Worm (Caenorhabditis elegans): ENCODE results near the gene zyx-1.
"Not testable (repeated sequence)": the region's sequence is repeated elsewhere in the genome, so short reads cannot be mapped to it uniquely, and the experiment has no call there.

zyx-1 gene

ce11 chrII:13056580-13056979, at the start of gene zyx-1:
Gene zyx-1, plus strand, starts transcription at chrII:13056910.
- no peak for TF ChIP-seq sem-4 (tag; optimal IDR thresholded peaks at IDR 0.05)
- no peak for TF ChIP-seq nhr-23 (tag; optimal IDR thresholded peaks at IDR 0.05)
- TF ChIP-seq mbf-1 (tag; optimal IDR thresholded peaks at IDR 0.05) = no peak
- TF ChIP-seq F13H6.1 (tag; optimal IDR thresholded peaks at IDR 0.05) = no peak
- no peak for TF ChIP-seq Y55F3AM.14 (GFP tag; optimal IDR thresholded peaks at IDR 0.05)
- no peak for TF ChIP-seq peb-1 (tag; optimal IDR thresholded peaks at IDR 0.05)
- TF ChIP-seq nhr-11 (tag; optimal IDR thresholded peaks at IDR 0.05) = no peak
- TF ChIP-seq elt-1 (tag; optimal IDR thresholded peaks at IDR 0.05) = no peak
- TF ChIP-seq lsy-2 (tag; optimal IDR thresholded peaks at IDR 0.05) = no peak
- no peak for TF ChIP-seq zag-1 (tag; optimal IDR thresholded peaks at IDR 0.05)
- no peak for TF ChIP-seq lin-13 (GFP tag; optimal IDR thresholded peaks at IDR 0.05)
- TF ChIP-seq gmeb-1 (tag; optimal IDR thresholded peaks at IDR 0.05) = no peak
- no peak for TF ChIP-seq ceh-82 (tag; optimal IDR thresholded peaks at IDR 0.05)
- no peak for TF ChIP-seq snpc-4 (tag; optimal IDR thresholded peaks at IDR 0.05)
- no peak for TF ChIP-seq lin-11 (tag; optimal IDR thresholded peaks at IDR 0.05)
- TF ChIP-seq ama-1 (optimal IDR thresholded peaks at IDR 0.05) = no peak
- no peak for TF ChIP-seq nhr-21 (tag; optimal IDR thresholded peaks at IDR 0.05)
- no peak for TF ChIP-seq ceh-16 (tag; optimal IDR thresholded peaks at IDR 0.05)
- TF ChIP-seq mab-5 (tag; optimal IDR thresholded peaks at IDR 0.05) = no peak
- TF ChIP-seq blmp-1 (tag; optimal IDR thresholded peaks at IDR 0.05; ENCODE audit: insufficient read depth) = no peak

ce11 chrII:13007717-13008461, 48.8 kb upstream of the zyx-1 start, which contains the start of gene oig-2:
Gene oig-2, minus strand, starts transcription at chrII:13008164.
- TF ChIP-seq gmeb-1 (tag; optimal IDR thresholded peaks at IDR 0.05) = no peak
- TF ChIP-seq lsy-2 (tag; optimal IDR thresholded peaks at IDR 0.05) = peak in 1 of 2 experiments; percentile 11
- TF ChIP-seq blmp-1 (tag; optimal IDR thresholded peaks at IDR 0.05; ENCODE audit: insufficient read depth) = peak; percentile 25
- no peak for TF ChIP-seq mdl-1 (tag; optimal IDR thresholded peaks at IDR 0.05)
- TF ChIP-seq sma-9 (GFP tag; optimal IDR thresholded peaks at IDR 0.05) = peak; percentile 22
- TF ChIP-seq sma-9 (tag; optimal IDR thresholded peaks at IDR 0.05) = no peak

- TF ChIP-seq zag-1 (tag; optimal IDR thresholded peaks at IDR 0.05) (no peak), ceh-16 (tag; optimal IDR thresholded peaks at IDR 0.05) (no peak), Y55F3AM.14 (GFP tag; optimal IDR thresholded peaks at IDR 0.05) (no peak), mab-5 (tag; optimal IDR thresholded peaks at IDR 0.05) (no peak), aly-2 (tag; optimal IDR thresholded peaks at IDR 0.05) (no peak), nhr-12 (tag; optimal IDR thresholded peaks at IDR 0.05) (no peak), fos-1 (tag; optimal IDR thresholded peaks at IDR 0.05) (no peak), nhr-129 (tag; optimal IDR thresholded peaks at IDR 0.05) (no peak), snpc-4 (tag; optimal IDR thresholded peaks at IDR 0.05) (no peak), elt-1 (tag; optimal IDR thresholded peaks at IDR 0.05) (no peak), lsy-2 (tag; optimal IDR thresholded peaks at IDR 0.05) (no peak), unc-39 (tag; optimal IDR thresholded peaks at IDR 0.05) (no peak), nhr-23 (tag; optimal IDR thresholded peaks at IDR 0.05) (no peak), lin-39 (tag; optimal IDR thresholded peaks at IDR 0.05) (no peak)
These were observed 44.0 kb upstream of the zyx-1 start for ce11 chrII:13012684-13013083.

ce11 chrII:13013966-13014365, 42.7 kb upstream of the zyx-1 start, which contains the start of gene F18A11.5:
Gene F18A11.5, minus strand, starts transcription at chrII:13014286.
- TF ChIP-seq crh-2 (tag; optimal IDR thresholded peaks at IDR 0.05) (peak; percentile 10), lsy-2 (tag; optimal IDR thresholded peaks at IDR 0.05) (no peak), R02D3.7 (tag; optimal IDR thresholded peaks at IDR 0.05) (no peak), unc-55 (GFP tag; optimal IDR thresholded peaks at IDR 0.05) (peak; percentile 27), mbf-1 (tag; optimal IDR thresholded peaks at IDR 0.05) (no peak), lin-13 (GFP tag; optimal IDR thresholded peaks at IDR 0.05) (peak; percentile 7), nhr-129 (tag; optimal IDR thresholded peaks at IDR 0.05) (peak; percentile 21), C34F6.9 (tag; optimal IDR thresholded peaks at IDR 0.05) (peak; percentile 10), ceh-82 (tag; optimal IDR thresholded peaks at IDR 0.05) (no peak)

- TF ChIP-seq crh-2 (tag; optimal IDR thresholded peaks at IDR 0.05) (peak; percentile 48), lin-13 (GFP tag; optimal IDR thresholded peaks at IDR 0.05) (peak; percentile 56), sem-4 (tag; optimal IDR thresholded peaks at IDR 0.05) (peak; percentile 4), C34F6.9 (tag; optimal IDR thresholded peaks at IDR 0.05) (peak; percentile 48), unc-55 (GFP tag; optimal IDR thresholded peaks at IDR 0.05) (peak; percentile 60), nhr-25 (tag; optimal IDR thresholded peaks at IDR 0.05) (peak; percentile 47), gmeb-1 (tag; optimal IDR thresholded peaks at IDR 0.05) (peak; percentile 8), F13H6.1 (tag; optimal IDR thresholded peaks at IDR 0.05) (peak; percentile 73), lsy-2 (tag; optimal IDR thresholded peaks at IDR 0.05) (peak; percentile 41 to 64), nhr-21 (tag; optimal IDR thresholded peaks at IDR 0.05) (peak; percentile 16), sma-3 (GFP tag; optimal IDR thresholded peaks at IDR 0.05) (peak; percentile 50), sma-9 (GFP tag; optimal IDR thresholded peaks at IDR 0.05) (peak; percentile 79), nhr-129 (tag; optimal IDR thresholded peaks at IDR 0.05) (peak; percentile 44)
- TF ChIP-seq sma-9 (tag; optimal IDR thresholded peaks at IDR 0.05) = not testable (repeated sequence)
These were observed 40.3 kb upstream of the zyx-1 start for ce11 chrII:13016381-13016780.

All from whole organism, L2 larva.